Worm (Caenorhabditis elegans): Measurements from ENCODE around the gene egl-19.

DNA sequence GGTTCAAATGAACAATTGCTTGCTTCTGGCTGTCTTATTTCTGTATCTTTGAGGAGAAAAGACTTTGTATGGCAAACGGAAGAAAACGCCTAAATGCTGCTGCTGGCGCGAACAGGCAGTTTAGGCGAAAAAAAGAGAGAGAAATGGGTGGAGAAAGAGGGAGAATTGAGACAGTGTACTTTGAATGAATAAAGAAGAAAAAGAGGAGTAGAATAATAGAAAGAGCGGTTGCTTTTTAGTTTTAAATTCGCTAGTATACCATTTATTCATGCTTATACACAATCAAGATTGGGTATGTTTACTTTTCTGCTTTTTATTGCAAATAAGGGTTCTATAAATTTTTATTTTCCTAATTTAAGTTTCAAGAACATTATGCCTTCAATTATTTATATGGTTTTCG is 34.0 kb downstream of the egl-19 start:
- TF ChIP-seq mep-1 (tag; optimal IDR thresholded peaks at IDR 0.05) = no peak
- no peak for TF ChIP-seq jun-1 (tag; optimal IDR thresholded peaks at IDR 0.05)
- no peak for TF ChIP-seq nhr-76 (tag; optimal IDR thresholded peaks at IDR 0.05)
- no peak for TF ChIP-seq ceh-90 (tag; optimal IDR thresholded peaks at IDR 0.05)
- TF ChIP-seq irx-1 (tag; optimal IDR thresholded peaks at IDR 0.05) = no peak
- TF ChIP-seq rnt-1 (tag; optimal IDR thresholded peaks at IDR 0.05) = no peak
- TF ChIP-seq mdl-1 (tag; optimal IDR thresholded peaks at IDR 0.05) = no peak
- no peak for TF ChIP-seq sptf-1 (tag; optimal IDR thresholded peaks at IDR 0.05)
- TF ChIP-seq swsn-7 (tag; optimal IDR thresholded peaks at IDR 0.05) = no peak
- no peak for TF ChIP-seq snpc-4 (tag; optimal IDR thresholded peaks at IDR 0.05)
- no peak for TF ChIP-seq nhr-28 (tag; optimal IDR thresholded peaks at IDR 0.05)
- no peak for TF ChIP-seq fos-1 (tag; optimal IDR thresholded peaks at IDR 0.05)
- no peak for TF ChIP-seq fkh-10 (GFP tag; optimal IDR thresholded peaks at IDR 0.05)

Data from whole organism, L1 larva.